Worm (Caenorhabditis elegans) whole organism, L4 larva: ENCODE data around the gene F22E5.23.
"Not testable (repeated sequence)": the region's sequence is repeated elsewhere in the genome, so short reads cannot be mapped to it uniquely, and the experiment has no call there.

Experiments
- D1046.2 ChIP-seq: fragments of 200-800 bp; sonication (Bioruptor generic); IDR thresholded peaks from 2 replicates; pipeline ENCODE4 v1.3.6; 2022; ENCODE audit warnings: missing genetic modification characterization, missing compliant biosample characterization
- F26F4.8 ChIP-seq: fragments of 200-800 bp; sonication (Bioruptor generic); conservative IDR thresholded peaks from 2 replicates; pipeline ENCODE4 v1.3.6; 2022; ENCODE audit warnings: missing genetic modification characterization, missing compliant biosample characterization
- T20F7.1 ChIP-seq: fragments of 200-800 bp; sonication (Bioruptor generic); optimal IDR thresholded peaks from 2 replicates; lab custom pipeline; 2018; ENCODE audit warnings: mild to moderate bottlenecking, missing genetic modification characterization, missing compliant biosample characterization
- Y48G9A.11 ChIP-seq: fragments of 200-800 bp; sonication (Bioruptor generic); IDR thresholded peaks from 2 replicates; pipeline ENCODE4 v1.3.6; 2022; ENCODE audit warnings: missing genetic modification reagents, missing genetic modification characterization, missing compliant biosample characterization
- ZK546.5 ChIP-seq, 2 experiments: sonication (generic microtip); optimal IDR thresholded peaks; 2 replicates each; lab custom pipeline; 2017; ENCODE audit warnings: missing biosample characterization in 2 of 2, missing genetic modification characterization in 2 of 2
- aha-1 ChIP-seq: fragments of 150-350 bp; peaks from one replicate; lab custom pipeline; 2014; ENCODE audit warnings: missing biosample characterization, missing genetic modification characterization
- ama-1 ChIP-seq: fragments of 150-350 bp; optimal IDR thresholded peaks from 2 replicates; lab custom pipeline; 2014; ENCODE audit warnings: inconsistent platforms, mixed read lengths
- arid-1 ChIP-seq: fragments of 200-800 bp; sonication (Bioruptor generic); conservative IDR thresholded peaks from 2 replicates; pipeline ENCODE4 v1.3.6; 2022; ENCODE audit warnings: missing genetic modification reagents, missing genetic modification characterization, missing compliant biosample characterization
- attf-4 ChIP-seq: sonication (generic microtip); optimal IDR thresholded peaks from 3 replicates; lab custom pipeline; 2017; ENCODE audit warnings: missing biosample characterization, missing genetic modification characterization
- ceh-20 ChIP-seq: fragments of 200-800 bp; sonication (Bioruptor generic); IDR thresholded peaks from 2 replicates; pipeline ENCODE4 v1.3.6; 2022; ENCODE audit warnings: missing genetic modification reagents, missing genetic modification characterization, missing compliant biosample characterization
- ces-1 ChIP-seq: fragments of 150-350 bp; sonication (generic microtip); optimal IDR thresholded peaks from 4 replicates; lab custom pipeline; 2014; ENCODE audit warnings: missing biosample characterization, missing genetic modification reagents, missing genetic modification characterization
- daf-16 ChIP-seq, 3 experiments: sonication (generic microtip); optimal IDR thresholded peaks; 2 replicates each; lab custom pipeline; 2016 to 2017; ENCODE audit warnings: missing genetic modification characterization in 3 of 3, missing genetic modification reagents in 3 of 3, mild to moderate bottlenecking in 2 of 3, missing compliant biosample characterization in 2 of 3, missing biosample characterization in 1 of 3, moderate library complexity in 1 of 3
- dmd-6 ChIP-seq: fragments of 200-800 bp; sonication (Bioruptor generic); IDR thresholded peaks from 2 replicates; pipeline ENCODE4 v1.3.6; 2022; ENCODE audit warnings: missing genetic modification reagents, missing genetic modification characterization, missing compliant biosample characterization
- dve-1 ChIP-seq: sonication (generic microtip); optimal IDR thresholded peaks from 2 replicates; lab custom pipeline; 2017; ENCODE audit warnings: antibody characterized with exemption, mild to moderate bottlenecking, missing genetic modification characterization, missing compliant biosample characterization; ENCODE audit not compliant: insufficient read depth
- hlh-11 ChIP-seq: fragments of 200-800 bp; sonication (Bioruptor generic); optimal IDR thresholded peaks from 2 replicates; lab custom pipeline; 2018; ENCODE audit warnings: mild to moderate bottlenecking, missing genetic modification characterization, missing compliant biosample characterization
- hlh-30 ChIP-seq: sonication (generic microtip); optimal IDR thresholded peaks from 2 replicates; lab custom pipeline; 2017; ENCODE audit warnings: antibody characterized with exemption, mild to moderate bottlenecking, missing genetic modification characterization, missing compliant biosample characterization; ENCODE audit not compliant: insufficient read depth
- lim-7 ChIP-seq: fragments of 200-800 bp; sonication (Bioruptor generic); IDR thresholded peaks from 2 replicates; pipeline ENCODE4 v1.3.6; 2022; ENCODE audit warnings: missing genetic modification characterization, missing compliant biosample characterization
- lin-13 ChIP-seq: fragments of 150-350 bp; optimal IDR thresholded peaks from 2 replicates; lab custom pipeline; 2014; ENCODE audit warnings: missing biosample characterization, missing genetic modification reagents, missing genetic modification characterization
- lir-3 ChIP-seq: sonication (generic microtip); optimal IDR thresholded peaks from 2 replicates; lab custom pipeline; 2016; ENCODE audit warnings: mild to moderate bottlenecking, missing genetic modification characterization, missing compliant biosample characterization
- lsy-2 ChIP-seq, 2 experiments: fragments of 150-350 bp in 1 of 2; sonication (generic microtip) in 1 of 2; optimal IDR thresholded peaks; 2 replicates each; lab custom pipeline; 2014 to 2017; ENCODE audit warnings: missing biosample characterization in 2 of 2, missing genetic modification characterization in 2 of 2
- madf-5 ChIP-seq, 2 experiments: fragments of 200-800 bp; sonication (Bioruptor generic); IDR thresholded peaks; 2 replicates each; pipeline ENCODE4 v1.3.6; 2022; ENCODE audit warnings: missing compliant biosample characterization in 2 of 2, missing genetic modification characterization in 2 of 2
- mdl-1 ChIP-seq, 2 experiments: fragments of 150-350 bp in 1 of 2; sonication (generic microtip) in 1 of 2; optimal IDR thresholded peaks; 2 replicates each; lab custom pipeline; 2014 to 2017; ENCODE audit warnings: missing biosample characterization in 2 of 2, missing genetic modification characterization in 2 of 2
- nhr-237 ChIP-seq: sonication (generic microtip); optimal IDR thresholded peaks from 2 replicates; lab custom pipeline; 2017; ENCODE audit warnings: missing biosample characterization, missing genetic modification characterization
- saeg-2 ChIP-seq: fragments of 200-800 bp; sonication (Bioruptor generic); IDR thresholded peaks from 2 replicates; pipeline ENCODE4 v1.3.6; 2022; ENCODE audit warnings: missing genetic modification reagents, missing genetic modification characterization, missing compliant biosample characterization
- set-16 ChIP-seq: fragments of 200-800 bp; sonication (Bioruptor generic); IDR thresholded peaks from 2 replicates; pipeline ENCODE4 v1.3.6; 2022; ENCODE audit warnings: missing genetic modification reagents, missing genetic modification characterization, missing compliant biosample characterization
- spr-1 ChIP-seq: sonication (generic microtip); optimal IDR thresholded peaks from 2 replicates; lab custom pipeline; 2016; ENCODE audit warnings: mild to moderate bottlenecking, missing genetic modification characterization, missing compliant biosample characterization
- tag-97 ChIP-seq: fragments of 200-800 bp; sonication (Bioruptor generic); IDR thresholded peaks from 2 replicates; pipeline ENCODE4 v1.3.6; 2022; ENCODE audit warnings: missing genetic modification characterization, missing compliant biosample characterization
- unc-62 ChIP-seq, 3 experiments: fragments of 150-350 bp in 1 of 3; sonication (generic microtip); optimal IDR thresholded peaks in 2 of 3; peaks in 1 of 3; 1 replicate in 1 of 3; 2 replicates in 2 of 3; lab custom pipeline; 2014 to 2017; ENCODE audit warnings: missing biosample characterization in 3 of 3, missing genetic modification characterization in 3 of 3, missing genetic modification reagents in 3 of 3, missing genotype in 1 of 3
- vab-7 ChIP-seq: fragments of 200-800 bp; sonication (Bioruptor generic); IDR thresholded peaks from 2 replicates; pipeline ENCODE4 v1.3.6; 2022; ENCODE audit warnings: missing genetic modification reagents, missing genetic modification characterization, missing compliant biosample characterization
- zag-1 ChIP-seq: fragments of 150-350 bp; optimal IDR thresholded peaks from 2 replicates; lab custom pipeline; 2014; ENCODE audit warnings: missing biosample characterization, missing genetic modification characterization
- zfp-3 ChIP-seq: fragments of 200-800 bp; sonication (Bioruptor generic); conservative IDR thresholded peaks from 2 replicates; pipeline ENCODE4 v1.3.6; 2022; ENCODE audit warnings: missing genetic modification reagents, missing genetic modification characterization, missing compliant biosample characterization
- zip-11 ChIP-seq: fragments of 200-800 bp; sonication (Bioruptor generic); IDR thresholded peaks from 2 replicates; pipeline ENCODE4 v1.3.6; 2022; ENCODE audit warnings: missing genetic modification characterization, missing compliant biosample characterization
- ztf-11 ChIP-seq: fragments of 150-350 bp; optimal IDR thresholded peaks from 2 replicates; lab custom pipeline; 2014; ENCODE audit warnings: missing biosample characterization, missing genetic modification characterization

The F22E5.23 gene

DNA sequence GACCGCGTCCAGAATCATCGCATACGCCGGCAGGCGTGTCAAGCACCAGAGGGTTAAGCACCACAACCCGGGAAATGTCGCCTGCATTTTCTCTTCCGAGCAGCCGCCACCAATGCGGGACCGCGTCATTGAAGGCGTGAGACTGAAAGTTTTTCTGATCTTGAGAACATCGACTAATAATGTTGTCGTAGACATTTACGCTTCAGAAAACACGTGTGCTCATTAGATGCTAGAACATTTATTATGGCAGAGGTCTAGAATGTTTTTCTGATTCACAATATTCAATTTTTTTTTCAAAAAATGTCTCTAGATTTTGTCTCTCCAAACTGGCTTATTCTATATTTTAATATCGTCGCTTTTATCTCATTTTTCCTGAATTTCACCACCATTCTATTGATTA, 15.5 kb downstream of the F22E5.23 start, which contains the start of gene sri-47:
TSS of gene sri-47 (plus strand) at position 301 of the 400 bp plus-strand sequence.
- TF ChIP-seq spr-1 (tag; lab: Kevin White, UChicago) (no peak), unc-62 (GFP tag; optimal IDR thresholded peaks at IDR 0.05 in 1 of 2; lab: Kevin White, UChicago) (peak in 1 of 2 experiments; percentile 85), unc-62 (tag; optimal IDR thresholded peaks at IDR 0.05; lab: Kevin White, UChicago) (no peak), ceh-20 (GFP tag; lab: Robert Waterston, UW) (no peak), zag-1 (tag; lab: Kevin White, UChicago) (no peak), saeg-2 (GFP tag; lab: Robert Waterston, UW) (no peak), T20F7.1 (GFP tag; lab: Kevin White, UChicago) (no peak), nhr-237 (tag; lab: Kevin White, UChicago) (no peak), F26F4.8 (GFP tag; lab: Robert Waterston, UW) (no peak), set-16 (GFP tag; lab: Robert Waterston, UW) (0 out of 2 replicates have a peak, but pooled peaks have one; percentile 23), ces-1 (GFP tag; lab: Kevin White, UChicago) (no peak), ZK546.5 (tag; optimal IDR thresholded peaks at IDR 0.05; lab: Kevin White, UChicago) (no peak), D1046.2 (GFP tag; lab: Robert Waterston, UW) (0 out of 2 replicates have a peak, but pooled peaks have one; percentile 39)

DNA sequence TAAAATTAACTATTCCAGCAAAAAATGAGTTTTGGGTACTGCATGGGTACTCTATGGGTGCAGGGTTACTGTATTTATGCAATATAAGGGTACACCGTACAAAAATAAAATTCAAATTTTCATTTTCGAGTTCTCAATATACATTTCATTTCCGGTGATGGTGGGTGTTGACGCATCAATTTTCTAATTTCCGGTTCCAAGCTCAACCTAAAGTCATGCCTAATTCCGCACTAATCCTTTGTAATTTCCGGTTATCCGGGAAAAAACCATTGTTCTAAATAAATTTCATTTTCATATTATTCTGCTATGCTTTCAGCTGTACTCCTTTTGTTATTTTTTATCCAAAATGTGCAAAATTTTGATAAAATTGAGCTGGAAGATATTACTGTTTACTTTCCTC, 18.3 kb downstream of the F22E5.23 start, which contains the start of gene gcy-21:
TSS of gene gcy-21 (plus strand) at position 301 of the 400 bp plus-strand sequence.
- no peak for TF ChIP-seq spr-1 (tag; lab: Kevin White, UChicago)
- TF ChIP-seq mdl-1 (tag; optimal IDR thresholded peaks at IDR 0.05; lab: Kevin White, UChicago), result no peak
- TF ChIP-seq lin-13, result no peak
- TF ChIP-seq Y48G9A.11 (GFP tag; lab: Robert Waterston, UW), result no peak
- no peak for TF ChIP-seq vab-7 (GFP tag; lab: Robert Waterston, UW)
- TF ChIP-seq D1046.2 (GFP tag; lab: Robert Waterston, UW), result no peak
- no peak for TF ChIP-seq arid-1 (GFP tag; lab: Robert Waterston, UW)
- no peak for TF ChIP-seq zip-11
- TF ChIP-seq lir-3 (tag; lab: Kevin White, UChicago), result no peak

DNA sequence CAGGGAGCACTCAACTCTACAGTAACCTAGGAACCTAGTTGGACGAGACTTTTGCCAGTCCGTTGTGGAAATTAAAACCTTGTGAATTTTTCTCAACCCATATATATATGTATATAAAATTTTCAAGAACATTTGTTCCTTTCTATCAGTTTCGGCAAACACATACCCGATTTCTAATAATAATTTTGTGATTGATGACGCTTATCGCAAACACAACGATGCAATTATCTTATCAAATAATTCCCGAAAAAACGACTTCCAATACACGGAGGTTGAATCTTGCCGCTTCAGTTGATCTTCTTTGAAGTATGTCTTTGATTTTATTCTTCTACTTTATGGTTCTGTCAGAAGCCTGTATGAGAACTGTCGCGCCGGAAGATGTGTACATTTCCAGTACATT, 24.0 kb downstream of the F22E5.23 start, which contains the start of gene F22E5.2:
TSS of gene F22E5.2 (plus strand) at position 301 of the 400 bp plus-strand sequence.
- TF ChIP-seq aha-1, result peak; percentile 26

DNA sequence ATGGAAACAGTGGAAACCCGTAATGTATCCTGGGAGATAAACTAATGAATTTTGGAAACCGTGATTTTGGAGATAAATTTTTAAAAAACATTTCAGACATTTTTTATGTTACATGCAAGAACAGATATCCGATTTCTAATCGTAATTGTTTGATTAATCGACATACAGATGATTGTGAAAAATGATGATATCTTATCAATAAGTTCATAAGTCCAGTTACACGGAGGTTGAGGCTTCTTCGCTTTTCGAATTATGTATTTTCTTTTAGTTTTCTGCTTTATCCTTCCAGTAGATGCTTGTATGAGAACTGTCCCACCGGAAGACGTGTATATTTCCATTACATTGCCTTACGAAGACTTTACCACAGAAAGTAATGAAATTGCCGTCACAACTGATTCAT, 24.5 kb downstream of the F22E5.23 start, which contains the start of gene F22E5.22:
TSS of gene F22E5.22 (plus strand) at position 301 of the 400 bp plus-strand sequence.
- no peak for TF ChIP-seq T20F7.1 (GFP tag; lab: Kevin White, UChicago)
- no peak for TF ChIP-seq ztf-11
- TF ChIP-seq attf-4, result no peak
- no peak for TF ChIP-seq dve-1 (tag; lab: Kevin White, UChicago)
- no peak for TF ChIP-seq spr-1 (tag; lab: Kevin White, UChicago)
- TF ChIP-seq nhr-237 (tag; lab: Kevin White, UChicago), result no peak
- TF ChIP-seq hlh-30, result no peak
- no peak for TF ChIP-seq lim-7 (GFP tag; lab: Robert Waterston, UW)
- no peak for TF ChIP-seq ama-1 (lab: Kevin White, UChicago)
- TF ChIP-seq dmd-6 (GFP tag; lab: Robert Waterston, UW), result no peak
- TF ChIP-seq lsy-2 (tag; optimal IDR thresholded peaks at IDR 0.05; lab: Kevin White, UChicago), result no peak
- no peak for TF ChIP-seq daf-16 (GFP tag; optimal IDR thresholded peaks at IDR 0.05; lab: Kevin White, UChicago)
- no peak for TF ChIP-seq daf-16 (tag; optimal IDR thresholded peaks at IDR 0.05; lab: Kevin White, UChicago)
- no peak for TF ChIP-seq hlh-11 (tag; lab: Kevin White, UChicago)

ce11 chrII:2672320-2672719, 31.2 kb downstream of the F22E5.23 start, which contains the start of gene sri-57:
TSS of gene sri-57 (minus strand) at chrII:2672420.
- not testable (repeated sequence) for TF ChIP-seq madf-5 (GFP tag; IDR thresholded peaks at IDR 0.05; lab: Robert Waterston, UW); zfp-3 (GFP tag; lab: Robert Waterston, UW); tag-97 (GFP tag; lab: Robert Waterston, UW)
